In genomic region chrX:1375265-1375958, dm6 we compare ENCODE assay signal across 3 fruit fly cellular contexts.
TF ChIP-seq lines count a peak whose summit lies in the region.

TSS of gene AMPKalpha (plus strand) at chrX:1375536.

- TF ChIP-seq CTCF in whole organism, embryonic (GFP tag; optimal IDR thresholded peaks at IDR 0.05; lab: Kevin White, UChicago), result no peak

TF ChIP-seq in whole organism, adult, 20 proteins besides CTCF, POLR2A, EP300 and RAD21:
- TF ChIP-seq Clk (GFP tag; optimal IDR thresholded peaks at IDR 0.05; lab: Kevin White, UChicago), result no peak
- TF ChIP-seq bab1 (GFP tag; optimal IDR thresholded peaks at IDR 0.05; lab: Kevin White, UChicago), result peak; percentile 41
- TF ChIP-seq cnc (optimal IDR thresholded peaks at IDR 0.05; lab: Kevin White, UChicago), result no peak
- TF ChIP-seq cic (GFP tag; optimal IDR thresholded peaks at IDR 0.05; lab: Kevin White, UChicago), result peak; percentile 33
- peak; percentile 75 for TF ChIP-seq tj (GFP tag; optimal IDR thresholded peaks at IDR 0.05; lab: Kevin White, UChicago)
TF ChIP-seq in whole organism, adult: peak in this region for 3.

TF ChIP-seq in whole organism, embryonic, 481 proteins besides CTCF, POLR2A, EP300 and RAD21 (continues in another document):
- TF ChIP-seq hth (optimal IDR thresholded peaks at IDR 0.05; lab: Kevin White, UChicago) (no peak), CG15514 (GFP tag; optimal IDR thresholded peaks at IDR 0.05; lab: Kevin White, UChicago) (peak; percentile 91), disco-r (GFP tag; optimal IDR thresholded peaks at IDR 0.05; lab: Kevin White, UChicago) (no peak), phol (tag; optimal IDR thresholded peaks at IDR 0.05; lab: Kevin White, UChicago) (no peak), vvl (GFP tag; IDR thresholded peaks at IDR 0.05; lab: Robert Waterston, UW) (peak; percentile 19; the same call in 1 of the 2 replicates), HLH4C (GFP tag; IDR thresholded peaks at IDR 0.05; lab: Robert Waterston, UW; ENCODE audit: partially characterized antibody) (0 out of 3 replicates have a peak, but pooled peaks have one; percentile 24), CG8388 (GFP tag; optimal IDR thresholded peaks at IDR 0.05; lab: Kevin White, UChicago) (peak; percentile 48), CG10267 (tag; optimal IDR thresholded peaks at IDR 0.05; lab: Kevin White, UChicago) (peak; percentile 49), CG31224 (GFP tag; IDR thresholded peaks at IDR 0.05; lab: Robert Waterston, UW) (no peak), Dll (GFP tag; IDR thresholded peaks at IDR 0.05; lab: Robert Waterston, UW; ENCODE audit: partially characterized antibody) (peak; percentile 38; the same call in 1 of the 4 replicates), Vsx1 (GFP tag; optimal IDR thresholded peaks at IDR 0.05; lab: Kevin White, UChicago) (no peak), Dref (GFP tag; IDR thresholded peaks at IDR 0.05; lab: Robert Waterston, UW) (peak; percentile 81), Pdp1 (GFP tag; optimal IDR thresholded peaks at IDR 0.05; lab: Kevin White, UChicago) (peak in 1 of 2 experiments; percentile 38), abd-A (tag; optimal IDR thresholded peaks at IDR 0.05; lab: Kevin White, UChicago) (peak; percentile 24), CG13424 (tag; optimal IDR thresholded peaks at IDR 0.05; lab: Kevin White, UChicago) (no peak), lov (optimal IDR thresholded peaks at IDR 0.05; lab: Kevin White, UChicago) (no peak), lov (GFP tag; IDR thresholded peaks at IDR 0.05; lab: Robert Waterston, UW) (no peak), Fer1 (GFP tag; optimal IDR thresholded peaks at IDR 0.05; lab: Kevin White, UChicago) (peak; percentile 44), CG16813 (GFP tag; IDR thresholded peaks at IDR 0.05; lab: Robert Waterston, UW; ENCODE audit: partially characterized antibody) (peak; percentile 38; the same call in 2 of the 3 replicates), Myb (GFP tag; optimal IDR thresholded peaks at IDR 0.05; lab: Kevin White, UChicago) (peak; percentile 35), CG4404 (GFP tag; IDR thresholded peaks at IDR 0.05; lab: Robert Waterston, UW) (no peak), Sox102F (GFP tag; optimal IDR thresholded peaks at IDR 0.05; lab: Kevin White, UChicago) (no peak), amos (GFP tag; IDR thresholded peaks at IDR 0.05; lab: Robert Waterston, UW; ENCODE audit: partially characterized antibody) (peak; percentile 43; the same call in 1 of the 2 replicates), slbo (GFP tag; IDR thresholded peaks at IDR 0.05; lab: Robert Waterston, UW) (no peak), Dfd (GFP tag; optimal IDR thresholded peaks at IDR 0.05; lab: Kevin White, UChicago) (no peak), lilli (GFP tag; optimal IDR thresholded peaks at IDR 0.05; lab: Kevin White, UChicago) (no peak), Atf6 (GFP tag; IDR thresholded peaks at IDR 0.05; lab: Robert Waterston, UW) (no peak), Oli (tag; optimal IDR thresholded peaks at IDR 0.05; lab: Kevin White, UChicago) (no peak), Doc2 (GFP tag; IDR thresholded peaks at IDR 0.05; lab: Robert Waterston, UW) (no peak), E2f1 (GFP tag; IDR thresholded peaks at IDR 0.05; lab: Robert Waterston, UW) (no peak), stwl (tag; optimal IDR thresholded peaks at IDR 0.05; lab: Kevin White, UChicago) (peak; percentile 29), CG8290 (GFP tag; optimal IDR thresholded peaks at IDR 0.05; lab: Kevin White, UChicago) (no peak), CG8290 (tag; optimal IDR thresholded peaks at IDR 0.05; lab: Kevin White, UChicago) (peak in 1 of 2 experiments; percentile 27), CG2116 (GFP tag; optimal IDR thresholded peaks at IDR 0.05; lab: Kevin White, UChicago) (peak; percentile 28), pzg (GFP tag; optimal IDR thresholded peaks at IDR 0.05; lab: Kevin White, UChicago) (peak; percentile 78), MTF-1 (GFP tag; optimal IDR thresholded peaks at IDR 0.05; lab: Kevin White, UChicago; ENCODE audit: borderline replicate concordance) (no peak), bbx (GFP tag; IDR thresholded peaks at IDR 0.05; lab: Robert Waterston, UW; ENCODE audit: partially characterized antibody) (peak; percentile 62), sr (GFP tag; IDR thresholded peaks at IDR 0.05; lab: Robert Waterston, UW) (no peak), fd96Cb (tag; optimal IDR thresholded peaks at IDR 0.05; lab: Kevin White, UChicago) (no peak), CG14710 (tag; optimal IDR thresholded peaks at IDR 0.05; lab: Kevin White, UChicago) (peak; percentile 25), mld (GFP tag; IDR thresholded peaks at IDR 0.05; lab: Robert Waterston, UW; ENCODE audit: partially characterized antibody) (0 out of 3 replicates have a peak, but pooled peaks have one; percentile 30)

TF ChIP-seq in whole organism, prepupa, 60 proteins besides CTCF, POLR2A, EP300 and RAD21:
- TF ChIP-seq fkh (GFP tag; optimal IDR thresholded peaks at IDR 0.05; lab: Kevin White, UChicago) (peak; percentile 59), CG3919 (GFP tag; optimal IDR thresholded peaks at IDR 0.05; lab: Kevin White, UChicago) (no peak), Eip78C (GFP tag; lab: Kevin White, UChicago) (peak; percentile 17), eg (GFP tag; IDR thresholded peaks at IDR 0.05; lab: Robert Waterston, UW) (no peak), CG8632 (GFP tag; optimal IDR thresholded peaks at IDR 0.05; lab: Kevin White, UChicago) (no peak), CG6854 (GFP tag; optimal IDR thresholded peaks at IDR 0.05; lab: Kevin White, UChicago) (peak; percentile 22), Lpt (GFP tag; optimal IDR thresholded peaks at IDR 0.05; lab: Kevin White, UChicago) (no peak), Hr38 (GFP tag; optimal IDR thresholded peaks at IDR 0.05; lab: Kevin White, UChicago) (no peak), svp (GFP tag; lab: Kevin White, UChicago) (peak; percentile 62), Ets21C (GFP tag; optimal IDR thresholded peaks at IDR 0.05; lab: Kevin White, UChicago) (no peak), CG6808 (GFP tag; optimal IDR thresholded peaks at IDR 0.05; lab: Kevin White, UChicago) (peak; percentile 99)
